Worm (Caenorhabditis elegans) whole organism, early embryonic: ENCODE results near the gene F10G7.10.

ENCODE experiments used
- aly-1 ChIP-seq: sonication (generic microtip); optimal IDR thresholded peaks from 2 replicates; lab custom pipeline; 2016; ENCODE audit warnings: missing genetic modification characterization, missing compliant biosample characterization
- ama-1 ChIP-seq: fragments of 150-350 bp; optimal IDR thresholded peaks from 2 replicates; lab custom pipeline; 2014
- ceh-13 ChIP-seq: fragments of 200-800 bp; sonication (Bioruptor generic); optimal IDR thresholded peaks from 2 replicates; lab custom pipeline; 2018; ENCODE audit warnings: mild to moderate bottlenecking, missing genetic modification characterization, missing compliant biosample characterization

ce11 chrII:4747697-4748096 lies 21.6 kb upstream of the F10G7.10 start:
- no peak for TF ChIP-seq aly-1 (tag; lab: Kevin White, UChicago)
- TF ChIP-seq ceh-13 = no peak
- TF ChIP-seq ama-1 (lab: Kevin White, UChicago) = no peak
